Fruit fly (Drosophila melanogaster) whole organism, embryonic: Measurements from ENCODE around the gene Cpr76Bb.
A peak's percentile ranks its signal among the peaks of the same experiment; 100 is the strongest.

Experiments
- ATbp ChIP-seq: fragments of 200-800 bp; sonication (Bioruptor generic); optimal IDR thresholded peaks from 2 replicates; lab custom pipeline; 2017; ENCODE audit warnings: missing biosample characterization, mild to moderate bottlenecking, missing genetic modification characterization, missing genetic modification reagents
- Aef1 ChIP-seq: fragments of 200-800 bp; sonication (Bioruptor generic); IDR thresholded peaks from 3 replicates; pipeline ENCODE4 v1.3.6; 2022; ENCODE audit warnings: missing biosample characterization, missing genetic modification characterization
- CG10431 ChIP-seq: fragments of 200-800 bp; sonication (Bioruptor generic); optimal IDR thresholded peaks from 3 replicates; lab custom pipeline; 2018; ENCODE audit warnings: missing biosample characterization, mild to moderate bottlenecking, missing genetic modification characterization
- CG10462 ChIP-seq: fragments of 200-800 bp; sonication (Bioruptor generic); optimal IDR thresholded peaks from 2 replicates; lab custom pipeline; 2016; ENCODE audit warnings: missing biosample characterization, missing genetic modification characterization
- CG10654 ChIP-seq: fragments of 200-800 bp; sonication (Bioruptor generic); optimal IDR thresholded peaks from 2 replicates; lab custom pipeline; 2016; ENCODE audit warnings: missing biosample characterization, missing genetic modification characterization
- CG13894 ChIP-seq: fragments of 200-800 bp; sonication (Bioruptor generic); optimal IDR thresholded peaks from 3 replicates; lab custom pipeline; 2018; ENCODE audit warnings: missing biosample characterization, mild to moderate bottlenecking, missing genetic modification characterization, moderate library complexity
- CG14050 ChIP-seq: fragments of 200-800 bp; sonication (Bioruptor generic); IDR thresholded peaks from 3 replicates; pipeline ENCODE4 v1.3.6; 2022; ENCODE audit warnings: missing biosample characterization, missing genetic modification characterization
- CG14710 ChIP-seq: fragments of 200-800 bp; sonication (Bioruptor generic); optimal IDR thresholded peaks from 3 replicates; lab custom pipeline; 2019; ENCODE audit warnings: missing biosample characterization, mild to moderate bottlenecking, missing genetic modification characterization, moderate library complexity
- CG15479 ChIP-seq: fragments of 200-800 bp; sonication (Bioruptor generic); optimal IDR thresholded peaks from 3 replicates; lab custom pipeline; 2019; ENCODE audit warnings: missing biosample characterization, mild to moderate bottlenecking, missing genetic modification characterization, moderate library complexity
- CG17328 ChIP-seq: fragments of 200-800 bp; sonication (Bioruptor generic); IDR thresholded peaks from 2 replicates; pipeline ENCODE4 v1.3.6; 2022; ENCODE audit warnings: missing biosample characterization, missing genetic modification characterization
- CG17829 ChIP-seq: fragments of 200-800 bp; optimal IDR thresholded peaks from 2 replicates; lab custom pipeline; 2019; ENCODE audit warnings: missing biosample characterization, mild to moderate bottlenecking, missing genetic modification characterization, moderate library complexity
- CG18619 ChIP-seq: fragments of 200-800 bp; sonication (Bioruptor generic); optimal IDR thresholded peaks from 3 replicates; lab custom pipeline; 2017; ENCODE audit warnings: missing biosample characterization, mild to moderate bottlenecking, missing genetic modification characterization
- CG31224 ChIP-seq: fragments of 200-800 bp; sonication (Bioruptor generic); IDR thresholded peaks from 2 replicates; pipeline ENCODE4 v1.3.6; 2022; ENCODE audit warnings: missing biosample characterization, missing genetic modification characterization
- CG3281 ChIP-seq: fragments of 200-800 bp; sonication (Bioruptor generic); optimal IDR thresholded peaks from 3 replicates; lab custom pipeline; 2017; ENCODE audit warnings: missing biosample characterization, mild to moderate bottlenecking, missing genetic modification characterization
- CG34224 ChIP-seq: fragments of 200-800 bp; sonication (Bioruptor generic); IDR thresholded peaks from 3 replicates; pipeline ENCODE4 v1.3.6; 2022; ENCODE audit warnings: missing biosample characterization, missing genetic modification characterization; ENCODE audit not compliant: partially characterized antibody
- CG4282 ChIP-seq: fragments of 200-800 bp; sonication (Bioruptor generic); optimal IDR thresholded peaks from 2 replicates; lab custom pipeline; 2016; ENCODE audit warnings: missing biosample characterization, missing genetic modification characterization
- CG4360 ChIP-seq: fragments of 200-800 bp; sonication (Bioruptor generic); IDR thresholded peaks from 2 replicates; pipeline ENCODE4 v1.3.6; 2022; ENCODE audit warnings: missing biosample characterization, missing genetic modification characterization
- CG6175 ChIP-seq: fragments of 200-800 bp; sonication (Bioruptor generic); IDR thresholded peaks from 3 replicates; pipeline ENCODE4 v1.3.6; 2022; ENCODE audit warnings: missing biosample characterization, missing genetic modification characterization
- CG7839 ChIP-seq: fragments of 200-800 bp; sonication (Bioruptor generic); optimal IDR thresholded peaks from 3 replicates; lab custom pipeline; 2018; ENCODE audit warnings: missing biosample characterization, mild to moderate bottlenecking, missing genetic modification characterization, moderate library complexity
- CG8359 ChIP-seq: fragments of 200-800 bp; sonication (Bioruptor generic); optimal IDR thresholded peaks from 2 replicates; lab custom pipeline; 2017; ENCODE audit warnings: missing biosample characterization, mild to moderate bottlenecking, missing genetic modification characterization, borderline replicate concordance
- CG9215 ChIP-seq: fragments of 200-800 bp; sonication (Bioruptor generic); IDR thresholded peaks from 2 replicates; pipeline ENCODE4 v1.3.6; 2022; ENCODE audit warnings: missing biosample characterization, missing genetic modification characterization
- CG9437 ChIP-seq: fragments of 200-800 bp; sonication (Bioruptor generic); optimal IDR thresholded peaks from 2 replicates; lab custom pipeline; 2018; ENCODE audit warnings: missing biosample characterization, mild to moderate bottlenecking, missing genetic modification characterization
- CHES-1-like ChIP-seq: fragments of 200-800 bp; sonication (Bioruptor generic); optimal IDR thresholded peaks from 2 replicates; lab custom pipeline; 2016; ENCODE audit warnings: missing biosample characterization, missing genetic modification characterization
- CTCF ChIP-seq: fragments of 200-800 bp; sonication (Bioruptor generic); optimal IDR thresholded peaks from 2 replicates; lab custom pipeline; 2017; ENCODE audit warnings: missing biosample characterization, mild to moderate bottlenecking, missing genetic modification characterization, moderate library complexity
- CoRest ChIP-seq: fragments of 200-800 bp; sonication (Bioruptor generic); optimal IDR thresholded peaks from 3 replicates; lab custom pipeline; 2018; ENCODE audit warnings: missing biosample characterization, mild to moderate bottlenecking, missing genetic modification characterization, moderate library complexity
- HHEX ChIP-seq: fragments of 200-800 bp; sonication (Bioruptor generic); optimal IDR thresholded peaks from 3 replicates; lab custom pipeline; 2017; ENCODE audit warnings: missing biosample characterization, mild to moderate bottlenecking, missing genetic modification characterization, missing genetic modification reagents
- Lhr ChIP-seq: fragments of 200-800 bp; sonication (Bioruptor generic); optimal IDR thresholded peaks from 3 replicates; lab custom pipeline; 2017; ENCODE audit warnings: mild to moderate bottlenecking, missing biosample characterization, missing genetic modification reagents, missing genetic modification characterization
- Mad ChIP-seq: fragments of 200-800 bp; sonication (Bioruptor generic); optimal IDR thresholded peaks from 2 replicates; lab custom pipeline; 2016; ENCODE audit warnings: missing biosample characterization, missing genetic modification characterization
- NFAT ChIP-seq: fragments of 200-800 bp; sonication (Bioruptor generic); IDR thresholded peaks from 2 replicates; pipeline ENCODE4 v1.3.6; 2022; ENCODE audit warnings: missing biosample characterization, missing genetic modification characterization
- Neu2 ChIP-seq: fragments of 200-800 bp; sonication (Bioruptor generic); optimal IDR thresholded peaks from 3 replicates; lab custom pipeline; 2016; ENCODE audit warnings: missing biosample characterization, missing genetic modification characterization, borderline replicate concordance
- Nf-YB ChIP-seq: fragments of 200-800 bp; sonication (Bioruptor generic); optimal IDR thresholded peaks from 3 replicates; lab custom pipeline; 2019; ENCODE audit warnings: missing biosample characterization, mild to moderate bottlenecking, missing genetic modification characterization, moderate library complexity
- PHDP ChIP-seq: fragments of 200-800 bp; sonication (Bioruptor generic); optimal IDR thresholded peaks from 3 replicates; lab custom pipeline; 2018; ENCODE audit warnings: missing biosample characterization, mild to moderate bottlenecking, missing genetic modification characterization, moderate library complexity
- Sry-δ ChIP-seq: fragments of 200-800 bp; sonication (Bioruptor generic); optimal IDR thresholded peaks from 2 replicates; lab custom pipeline; 2016; ENCODE audit warnings: missing biosample characterization, missing genetic modification characterization
- bab2 ChIP-seq: fragments of 200-800 bp; sonication (Bioruptor generic); optimal IDR thresholded peaks from 2 replicates; lab custom pipeline; 2016; ENCODE audit warnings: missing biosample characterization, missing genetic modification characterization
- crc ChIP-seq: fragments of 200-800 bp; sonication (Bioruptor generic); optimal IDR thresholded peaks from 2 replicates; lab custom pipeline; 2016; ENCODE audit warnings: missing biosample characterization, missing genetic modification characterization
- exex ChIP-seq: fragments of 200-800 bp; sonication (Bioruptor generic); optimal IDR thresholded peaks from 4 replicates; lab custom pipeline; 2018; ENCODE audit warnings: missing biosample characterization, mild to moderate bottlenecking, missing genetic modification characterization, moderate library complexity
- eyg ChIP-seq: fragments of 200-800 bp; sonication (Bioruptor generic); optimal IDR thresholded peaks from 3 replicates; lab custom pipeline; 2016; ENCODE audit warnings: missing biosample characterization, missing genetic modification characterization
- gcm ChIP-seq: fragments of 200-800 bp; sonication (Bioruptor generic); optimal IDR thresholded peaks from 2 replicates; lab custom pipeline; 2019; ENCODE audit warnings: missing biosample characterization, mild to moderate bottlenecking, missing genetic modification characterization, moderate library complexity
- gcm2 ChIP-seq: fragments of 200-800 bp; sonication (Bioruptor generic); optimal IDR thresholded peaks from 2 replicates; lab custom pipeline; 2016; ENCODE audit warnings: missing biosample characterization, missing genetic modification characterization
- grn ChIP-seq: fragments of 200-800 bp; sonication (Bioruptor generic); optimal IDR thresholded peaks from 3 replicates; lab custom pipeline; 2017; ENCODE audit warnings: missing biosample characterization, missing genetic modification characterization
- ind ChIP-seq: fragments of 200-800 bp; sonication (Bioruptor generic); optimal IDR thresholded peaks from 3 replicates; lab custom pipeline; 2016; ENCODE audit warnings: missing biosample characterization, missing genetic modification characterization
- nmo ChIP-seq: fragments of 200-800 bp; sonication (Bioruptor generic); optimal IDR thresholded peaks from 2 replicates; lab custom pipeline; 2018; ENCODE audit warnings: missing biosample characterization, mild to moderate bottlenecking, missing genetic modification characterization, moderate library complexity
- peb ChIP-seq: fragments of 200-800 bp; sonication (Bioruptor generic); IDR thresholded peaks from 2 replicates; pipeline ENCODE4 v1.3.6; 2022; ENCODE audit warnings: missing biosample characterization, missing genetic modification characterization
- rib ChIP-seq: fragments of 200-800 bp; sonication (Bioruptor generic); IDR thresholded peaks from 2 replicates; pipeline ENCODE4 v1.3.6; 2022; ENCODE audit warnings: missing biosample characterization, missing genetic modification characterization
- ro ChIP-seq: fragments of 200-800 bp; sonication (Bioruptor generic); IDR thresholded peaks from 2 replicates; pipeline ENCODE4 v1.3.6; 2022; ENCODE audit warnings: missing biosample characterization, missing genetic modification characterization
- salm ChIP-seq: fragments of 200-800 bp; sonication (Bioruptor generic); optimal IDR thresholded peaks from 2 replicates; lab custom pipeline; 2018; ENCODE audit warnings: missing biosample characterization, mild to moderate bottlenecking, missing genetic modification characterization
- ssp ChIP-seq: fragments of 200-800 bp; sonication (Bioruptor generic); IDR thresholded peaks from 2 replicates; pipeline ENCODE4 v1.3.6; 2022; ENCODE audit warnings: missing biosample characterization, missing genetic modification characterization
- stc ChIP-seq: fragments of 200-800 bp; sonication (Bioruptor generic); IDR thresholded peaks from 2 replicates; pipeline ENCODE4 v1.3.6; 2022; ENCODE audit warnings: missing biosample characterization, missing genetic modification characterization
- stwl ChIP-seq: fragments of 200-800 bp; sonication (Bioruptor generic); optimal IDR thresholded peaks from 3 replicates; lab custom pipeline; 2018; ENCODE audit warnings: missing biosample characterization, mild to moderate bottlenecking, missing genetic modification characterization, moderate library complexity
- unpg ChIP-seq: fragments of 200-800 bp; sonication (Bioruptor generic); optimal IDR thresholded peaks from 3 replicates; lab custom pipeline; 2018; ENCODE audit warnings: missing biosample characterization, mild to moderate bottlenecking, missing genetic modification characterization, moderate library complexity
- zen ChIP-seq: fragments of 200-800 bp; sonication (Bioruptor generic); optimal IDR thresholded peaks from 3 replicates; lab custom pipeline; 2018; ENCODE audit warnings: missing biosample characterization, mild to moderate bottlenecking, missing genetic modification characterization, moderate library complexity

The Cpr76Bb gene

DNA sequence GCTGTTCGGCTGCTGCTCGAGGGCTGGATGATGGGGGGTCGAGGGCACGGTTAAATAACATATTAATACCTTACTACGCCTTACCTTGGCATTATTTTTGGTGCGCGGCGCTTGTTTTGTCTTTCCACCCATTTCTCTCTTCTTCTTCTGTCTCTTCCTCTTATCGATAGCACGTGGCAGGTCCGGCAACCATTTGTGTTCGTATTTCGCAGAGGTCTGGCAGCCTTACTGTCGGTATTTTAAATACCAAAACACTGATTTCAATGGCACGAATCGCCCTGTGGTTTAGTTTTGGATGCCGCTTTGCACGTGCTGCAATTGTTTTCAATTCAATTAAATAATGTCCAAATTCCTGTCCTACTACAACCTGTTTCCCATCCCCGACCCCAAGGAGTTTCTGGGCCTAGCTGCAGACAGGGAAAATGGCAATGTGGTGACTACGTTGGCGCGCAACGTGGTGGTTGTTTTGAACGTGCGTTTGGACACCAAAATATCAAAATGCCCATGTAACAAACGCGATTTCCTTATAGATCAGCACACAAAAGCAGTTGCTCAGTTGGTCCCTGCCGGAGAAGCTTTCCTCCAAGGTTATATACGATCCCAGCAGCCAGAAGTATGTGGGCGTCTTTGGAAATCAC is 32.8 kb downstream of the Cpr76Bb start, which contains the start of the genes Ltn1 and CG9300 (continued):
- TF ChIP-seq PHDP, result no peak
- TF ChIP-seq CG14050, result no peak
- peak; percentile 29 for TF ChIP-seq CG10431 (GFP tag; lab: Kevin White, UChicago)
- TF ChIP-seq gcm (GFP tag; lab: Kevin White, UChicago), result no peak
- TF ChIP-seq eyg (GFP tag; lab: Kevin White, UChicago), result no peak
- no peak for TF ChIP-seq Mad (GFP tag; lab: Kevin White, UChicago)
- no peak for TF ChIP-seq Aef1 (GFP tag; lab: Robert Waterston, UW)
- no peak for TF ChIP-seq CG8359 (GFP tag; lab: Kevin White, UChicago)
- no peak for TF ChIP-seq HHEX
- TF ChIP-seq CG17328, result peak; percentile 41; the same call in 1 of the 2 replicates
- no peak for TF ChIP-seq ssp (GFP tag; lab: Robert Waterston, UW)
- no peak for TF ChIP-seq ATbp (GFP tag; lab: Kevin White, UChicago)
- peak; percentile 50; the same call in 1 of the 2 replicates for TF ChIP-seq NFAT
- TF ChIP-seq CG14710 (tag; lab: Kevin White, UChicago), result no peak
- no peak for TF ChIP-seq CG6175
- TF ChIP-seq CTCF (GFP tag; lab: Kevin White, UChicago), result no peak
- TF ChIP-seq CG10462 (GFP tag; lab: Kevin White, UChicago), result no peak
- no peak for TF ChIP-seq nmo (GFP tag; lab: Kevin White, UChicago)
- TF ChIP-seq Lhr, result peak; percentile 66
- TF ChIP-seq CG13894, result no peak
- TF ChIP-seq CHES-1-like (GFP tag; lab: Kevin White, UChicago), result peak; percentile 64
- peak; percentile 22; the same call in 1 of the 2 replicates for TF ChIP-seq CG31224 (GFP tag; lab: Robert Waterston, UW)
- no peak for TF ChIP-seq CoRest (tag; lab: Kevin White, UChicago)
- TF ChIP-seq stc (GFP tag; lab: Robert Waterston, UW), result no peak
- TF ChIP-seq Neu2 (GFP tag; lab: Kevin White, UChicago), result no peak
- no peak for TF ChIP-seq CG9215 (GFP tag; lab: Robert Waterston, UW)
- TF ChIP-seq zen (tag; lab: Kevin White, UChicago), result no peak
- no peak for TF ChIP-seq CG18619
- TF ChIP-seq rib, result no peak
- TF ChIP-seq CG9437 (GFP tag; lab: Kevin White, UChicago), result no peak
- TF ChIP-seq peb, result no peak
- no peak for TF ChIP-seq CG7839
- no peak for TF ChIP-seq CG4360 (GFP tag; lab: Robert Waterston, UW)
- no peak for TF ChIP-seq CG4282 (GFP tag; lab: Kevin White, UChicago)
- TF ChIP-seq Nf-YB (GFP tag; lab: Kevin White, UChicago), result no peak
- TF ChIP-seq ro (GFP tag; lab: Robert Waterston, UW), result no peak
- TF ChIP-seq CG17829 (tag; lab: Kevin White, UChicago), result peak; percentile 47
- no peak for TF ChIP-seq exex (tag; lab: Kevin White, UChicago)
- peak; percentile 61 for TF ChIP-seq Sry-δ (GFP tag; lab: Kevin White, UChicago)
- TF ChIP-seq CG10654, result peak; percentile 5
- no peak for TF ChIP-seq bab2 (GFP tag; lab: Kevin White, UChicago)
- peak; percentile 32; the same call in 1 of the 3 replicates for TF ChIP-seq CG34224
- peak; percentile 81 for TF ChIP-seq stwl (tag; lab: Kevin White, UChicago)
- TF ChIP-seq ind (GFP tag; lab: Kevin White, UChicago), result no peak
- no peak for TF ChIP-seq salm
- TF ChIP-seq crc, result peak; percentile 21
- no peak for TF ChIP-seq CG3281 (GFP tag; lab: Kevin White, UChicago)
- no peak for TF ChIP-seq unpg (GFP tag; lab: Kevin White, UChicago)
- no peak for TF ChIP-seq grn
- TF ChIP-seq CG15479, result no peak
- no peak for TF ChIP-seq gcm2 (GFP tag; lab: Kevin White, UChicago)
